Worm (Caenorhabditis elegans): ENCODE measurements around the gene rpn-2.

- no peak for TF ChIP-seq dao-5 (tag; optimal IDR thresholded peaks at IDR 0.05)
- no peak for TF ChIP-seq him-1 (tag; optimal IDR thresholded peaks at IDR 0.05)
Measured at ce11 chrIII:6210215-6210822, 11.3 kb downstream of the rpn-2 start.
